Worm (Caenorhabditis elegans): ENCODE measurements around the gene F09E5.14.
A peak's percentile ranks its signal among the peaks of the same experiment; 100 is the strongest.

F09E5.14 gene

ce11 chrII:5293287-5293850 lies 51.3 kb downstream of the F09E5.14 start, which contains the start of gene ZK622.1 (continued):
- no peak for TF ChIP-seq fos-1 (tag; optimal IDR thresholded peaks at IDR 0.05)
- TF ChIP-seq C34B4.2 (tag; optimal IDR thresholded peaks at IDR 0.05) = no peak
- peak; percentile 1 to 35 for TF ChIP-seq efl-1 (optimal IDR thresholded peaks at IDR 0.05)
- peak in 1 of 2 experiments; percentile 61 for TF ChIP-seq efl-1 (GFP tag; optimal IDR thresholded peaks at IDR 0.05 in 1 of 2)
- peak; percentile 13 for TF ChIP-seq nhr-20 (tag; optimal IDR thresholded peaks at IDR 0.05)
- TF ChIP-seq lsy-2 (tag; optimal IDR thresholded peaks at IDR 0.05) = peak in 1 of 2 experiments; percentile 31
- TF ChIP-seq blmp-1 (tag; optimal IDR thresholded peaks at IDR 0.05) = no peak
- no peak for TF ChIP-seq lin-39 (tag; optimal IDR thresholded peaks at IDR 0.05)
- peak; percentile 49 for TF ChIP-seq nhr-85 (tag)
- TF ChIP-seq C16A3.4 (tag; optimal IDR thresholded peaks at IDR 0.05) = peak; percentile 15
- TF ChIP-seq nhr-11 (tag; optimal IDR thresholded peaks at IDR 0.05) = no peak
- TF ChIP-seq lin-14 (GFP tag; optimal IDR thresholded peaks at IDR 0.05) = peak; percentile 33
- TF ChIP-seq fkh-4 (tag; optimal IDR thresholded peaks at IDR 0.05; ENCODE audit: borderline replicate concordance) = no peak
- peak in 2 of 3 experiments; percentile 0 to 5 for TF ChIP-seq ceh-82 (tag; optimal IDR thresholded peaks at IDR 0.05)
- no peak for TF ChIP-seq unc-98 (GFP tag; IDR thresholded peaks at IDR 0.05)
- TF ChIP-seq nhr-28 (tag; optimal IDR thresholded peaks at IDR 0.05) = no peak
- TF ChIP-seq swsn-7 (tag; optimal IDR thresholded peaks at IDR 0.05) = peak; percentile 17
- TF ChIP-seq lin-35 (GFP tag; optimal IDR thresholded peaks at IDR 0.05) = peak in 1 of 2 experiments; percentile 57
